Worm (Caenorhabditis elegans): Measurements from ENCODE around the gene srd-33.

ce11 chrV:4834277-4834676 is 37.8 kb upstream of the srd-33 start, which contains the start of gene C37H5.14:
- TF ChIP-seq him-1 (tag; optimal IDR thresholded peaks at IDR 0.05) (no peak), dao-5 (tag; optimal IDR thresholded peaks at IDR 0.05) (no peak)
